Fruit fly (Drosophila melanogaster) whole organism, prepupa: ENCODE measurements around the gene CG12522.

Experiments
- Blimp-1 ChIP-seq: fragments of 200-800 bp; sonication (Bioruptor generic); optimal IDR thresholded peaks from 3 replicates; lab custom pipeline; 2017; ENCODE audit warnings: missing biosample characterization, missing genetic modification characterization, mild to moderate bottlenecking, moderate library complexity, missing genetic modification reagents
- CG10631 ChIP-seq: fragments of 200-800 bp; sonication (Bioruptor generic); optimal IDR thresholded peaks from 2 replicates; lab custom pipeline; 2016; ENCODE audit warnings: missing biosample characterization, missing genetic modification characterization
- CG3032 ChIP-seq: fragments of 200-800 bp; optimal IDR thresholded peaks from 2 replicates; lab custom pipeline; 2019; ENCODE audit warnings: missing biosample characterization, mild to moderate bottlenecking, missing genetic modification characterization, moderate library complexity
- CG32006 ChIP-seq: fragments of 200-800 bp; sonication (Bioruptor generic); optimal IDR thresholded peaks from 3 replicates; lab custom pipeline; 2017; ENCODE audit warnings: missing biosample characterization, mild to moderate bottlenecking, missing genetic modification characterization
- CG34406 ChIP-seq: fragments of 200-800 bp; sonication (Bioruptor generic); optimal IDR thresholded peaks from 3 replicates; lab custom pipeline; 2016; ENCODE audit warnings: missing biosample characterization, missing genetic modification characterization
- CG4318 ChIP-seq: fragments of 200-800 bp; sonication (Bioruptor generic); optimal IDR thresholded peaks from 3 replicates; lab custom pipeline; 2017; ENCODE audit warnings: missing biosample characterization, mild to moderate bottlenecking, missing genetic modification characterization
- CG6163 ChIP-seq: fragments of 200-800 bp; sonication (Bioruptor generic); IDR thresholded peaks from 3 replicates; pipeline ENCODE4 v1.3.6; 2022; ENCODE audit warnings: missing biosample characterization, missing genetic modification characterization
- Eip78C ChIP-seq: fragments of 200-800 bp; sonication (Bioruptor generic); peaks from one replicate; lab custom pipeline; 2016; ENCODE audit warnings: missing biosample characterization, missing genetic modification characterization
- Ets96B ChIP-seq: fragments of 200-800 bp; optimal IDR thresholded peaks from 2 replicates; lab custom pipeline; 2019; ENCODE audit warnings: missing biosample characterization, mild to moderate bottlenecking, missing genetic modification characterization, moderate library complexity
- Hr39 ChIP-seq: fragments of 200-800 bp; sonication (Bioruptor generic); optimal IDR thresholded peaks from 2 replicates; lab custom pipeline; 2016; ENCODE audit warnings: missing biosample characterization, missing genetic modification characterization
- Hr4 ChIP-seq: fragments of 200-800 bp; sonication (Bioruptor generic); optimal IDR thresholded peaks from 3 replicates; lab custom pipeline; 2016; ENCODE audit warnings: missing biosample characterization, missing genetic modification characterization
- achi ChIP-seq: fragments of 200-800 bp; sonication (Bioruptor generic); optimal IDR thresholded peaks from 3 replicates; lab custom pipeline; 2016; ENCODE audit warnings: missing biosample characterization, missing genetic modification characterization
- eg ChIP-seq: fragments of 200-800 bp; sonication (Bioruptor generic); IDR thresholded peaks from 3 replicates; pipeline ENCODE4 v1.3.6; 2022; ENCODE audit warnings: missing biosample characterization, missing genetic modification characterization

CG12522 gene

dm6 chr3L:11155380-11155779, 47.3 kb downstream of the CG12522 start (continued):
- TF ChIP-seq CG34406 (peak; percentile 6), achi (GFP tag; lab: Kevin White, UChicago) (peak; percentile 59), CG4318 (GFP tag; lab: Kevin White, UChicago) (peak; percentile 38), Ets96B (tag; lab: Kevin White, UChicago) (no peak), CG6163 (GFP tag; lab: Robert Waterston, UW) (peak; percentile 70), Eip78C (GFP tag; lab: Kevin White, UChicago) (peak; percentile 87), CG10631 (GFP tag; lab: Kevin White, UChicago) (peak; percentile 53), Blimp-1 (no peak), Hr4 (GFP tag; lab: Kevin White, UChicago) (peak; percentile 71), CG32006 (peak; percentile 70), CG3032 (tag; lab: Kevin White, UChicago) (peak; percentile 5), eg (GFP tag; lab: Robert Waterston, UW) (peak; percentile 81), Hr39 (peak; percentile 37)
